Fruit fly (Drosophila melanogaster) whole organism, wandering third instar larva: ENCODE data around the gene klar.

Source experiments
- Abd-B ChIP-seq: fragments of >200 bp; optimal IDR thresholded peaks from 2 replicates; lab custom pipeline; 2017; ENCODE audit warnings: missing biosample characterization, missing genetic modification characterization
- CG9705 ChIP-seq: fragments of 200-800 bp; sonication (Bioruptor generic); optimal IDR thresholded peaks from 2 replicates; lab custom pipeline; 2018; ENCODE audit warnings: missing biosample characterization, mild to moderate bottlenecking, missing genetic modification characterization
- CrebA ChIP-seq: fragments of 200-800 bp; sonication (Bioruptor generic); optimal IDR thresholded peaks from 2 replicates; lab custom pipeline; 2016; ENCODE audit warnings: missing biosample characterization, mild to moderate bottlenecking, missing genetic modification characterization, borderline replicate concordance
- Dfd ChIP-seq: fragments of >200 bp; optimal IDR thresholded peaks from 2 replicates; lab custom pipeline; 2017; ENCODE audit warnings: missing biosample characterization, missing genetic modification characterization
- Dif ChIP-seq: fragments of 200-275, 200-300 bp; sonication (Bioruptor generic); optimal IDR thresholded peaks from 2 replicates; lab custom pipeline; 2018; ENCODE audit warnings: missing biosample characterization, missing genetic modification characterization; ENCODE audit not compliant: partially characterized antibody
- GATAd ChIP-seq: sonication (Bioruptor generic); optimal IDR thresholded peaks from 2 replicates; lab custom pipeline; 2016; ENCODE audit warnings: missing biosample characterization, missing genetic modification characterization
- HLH106 ChIP-seq: fragments of 200-800 bp; optimal IDR thresholded peaks from 3 replicates; lab custom pipeline; 2019; ENCODE audit warnings: missing biosample characterization, mild to moderate bottlenecking, missing genetic modification characterization, moderate library complexity
- Hr78 ChIP-seq: fragments of >200 bp; optimal IDR thresholded peaks from 2 replicates; lab custom pipeline; 2017; ENCODE audit warnings: missing biosample characterization, missing genetic modification characterization
- Hr83 ChIP-seq: fragments of 200-300 bp; sonication (Bioruptor generic); optimal IDR thresholded peaks from 2 replicates; lab custom pipeline; 2016; ENCODE audit warnings: missing biosample characterization, mild to moderate bottlenecking, missing genetic modification characterization, moderate library complexity; ENCODE audit not compliant: poor library complexity, severe bottlenecking
- Mio ChIP-seq: sonication (Bioruptor generic); optimal IDR thresholded peaks from 2 replicates; lab custom pipeline; 2016; ENCODE audit warnings: missing biosample characterization, missing genetic modification characterization
- Myc ChIP-seq: fragments of >200 bp; optimal IDR thresholded peaks from 2 replicates; lab custom pipeline; 2017
- N ChIP-seq: fragments of >200 bp; optimal IDR thresholded peaks from 2 replicates; lab custom pipeline; 2018; ENCODE audit warnings: missing biosample characterization, missing external identifiers, missing genetic modification characterization
- OdsH ChIP-seq: fragments of 200-800 bp; sonication (Bioruptor generic); optimal IDR thresholded peaks from 2 replicates; lab custom pipeline; 2016; ENCODE audit warnings: missing biosample characterization, mild to moderate bottlenecking, missing genetic modification characterization
- Rel ChIP-seq, 2 experiments: fragments of 200-800 bp; sonication (Bioruptor generic) in 1 of 2; optimal IDR thresholded peaks; 2 replicates in 1 of 2; 3 replicates in 1 of 2; lab custom pipeline; 2016 to 2019; ENCODE audit warnings: mild to moderate bottlenecking in 2 of 2, missing biosample characterization in 2 of 2, missing genetic modification characterization in 2 of 2, moderate library complexity in 1 of 2
- Sp1 ChIP-seq: fragments of 200-800 bp; sonication (Bioruptor generic); optimal IDR thresholded peaks from 3 replicates; lab custom pipeline; 2019; ENCODE audit warnings: missing biosample characterization, mild to moderate bottlenecking, missing genetic modification characterization, moderate library complexity
- br ChIP-seq: fragments of 200-800 bp; sonication (Bioruptor generic); optimal IDR thresholded peaks from 2 replicates; lab custom pipeline; 2016; ENCODE audit warnings: missing biosample characterization, missing genetic modification characterization
- brk ChIP-seq: fragments of 200-800 bp; sonication (Bioruptor generic); optimal IDR thresholded peaks from 2 replicates; lab custom pipeline; 2016; ENCODE audit warnings: missing biosample characterization, mild to moderate bottlenecking, missing genetic modification characterization
- dl ChIP-seq, 2 experiments: fragments of 175-275, 200-275 bp in 1 of 2; fragments of 200-275 bp in 1 of 2; sonication (Bioruptor generic); optimal IDR thresholded peaks; lab custom pipeline; 2018; ENCODE audit warnings: mild to moderate bottlenecking in 2 of 2, missing biosample characterization in 2 of 2, missing genetic modification characterization in 2 of 2, moderate library complexity in 2 of 2; ENCODE audit not compliant: partially characterized antibody in 2 of 2, insufficient read depth in 1 of 2
- dmrt93B ChIP-seq: fragments of 200-800 bp; sonication (Bioruptor generic); optimal IDR thresholded peaks from 2 replicates; lab custom pipeline; 2018; ENCODE audit warnings: missing biosample characterization, mild to moderate bottlenecking, missing genetic modification characterization
- dsf ChIP-seq: sonication (Bioruptor generic); optimal IDR thresholded peaks from 2 replicates; lab custom pipeline; 2016; ENCODE audit warnings: missing biosample characterization, missing genetic modification characterization, borderline replicate concordance
- fru ChIP-seq: fragments of 200-800 bp; sonication (Bioruptor generic); optimal IDR thresholded peaks from 3 replicates; lab custom pipeline; 2016; ENCODE audit warnings: missing biosample characterization, mild to moderate bottlenecking, missing genetic modification characterization
- h ChIP-seq: fragments of 200-800 bp; sonication (Bioruptor generic); optimal IDR thresholded peaks from 3 replicates; lab custom pipeline; 2016; ENCODE audit warnings: missing biosample characterization, mild to moderate bottlenecking, missing genetic modification characterization
- jim ChIP-seq: fragments of 175-275, 200-325 bp; sonication (Bioruptor generic); optimal IDR thresholded peaks from 2 replicates; lab custom pipeline; 2016; ENCODE audit warnings: missing biosample characterization, mild to moderate bottlenecking, missing genetic modification characterization
- pan ChIP-seq: fragments of >200 bp; optimal IDR thresholded peaks from 2 replicates; lab custom pipeline; 2017
- psq ChIP-seq: fragments of 200-800 bp; sonication (Bioruptor generic); optimal IDR thresholded peaks from 3 replicates; lab custom pipeline; 2017; ENCODE audit warnings: missing biosample characterization, mild to moderate bottlenecking, missing genetic modification characterization, moderate library complexity
- rgr ChIP-seq: fragments of 200-800 bp; sonication (Bioruptor generic); optimal IDR thresholded peaks from 3 replicates; lab custom pipeline; 2016; ENCODE audit warnings: missing biosample characterization, mild to moderate bottlenecking, missing genetic modification characterization
- sage ChIP-seq: fragments of 200-800 bp; sonication (Bioruptor generic); optimal IDR thresholded peaks from 2 replicates; lab custom pipeline; 2016; ENCODE audit warnings: missing biosample characterization, mild to moderate bottlenecking, missing genetic modification characterization
- sv ChIP-seq: fragments of 200-800 bp; sonication (Bioruptor generic); optimal IDR thresholded peaks from 3 replicates; lab custom pipeline; 2016; ENCODE audit warnings: missing biosample characterization, missing genetic modification characterization
- tai ChIP-seq: sonication (Bioruptor generic); optimal IDR thresholded peaks from 2 replicates; lab custom pipeline; 2016; ENCODE audit warnings: missing biosample characterization, missing genetic modification characterization
- usp ChIP-seq: fragments of >200 bp; optimal IDR thresholded peaks from 2 replicates; lab custom pipeline; 2017; ENCODE audit warnings: missing biosample characterization, missing genetic modification characterization
- woc ChIP-seq: sonication (Bioruptor generic); optimal IDR thresholded peaks from 2 replicates; lab custom pipeline; 2016; ENCODE audit warnings: missing biosample characterization, mild to moderate bottlenecking, missing genetic modification characterization

klar gene

dm6 chr3L:484554-485305, 55.7 kb downstream of the klar start:
- TF ChIP-seq Sp1 (no peak), fru (GFP tag; lab: Kevin White, UChicago) (peak; percentile 20), usp (GFP tag; lab: Kevin White, UChicago) (no peak), pan (no peak), Dfd (no peak), dmrt93B (GFP tag; lab: Kevin White, UChicago) (peak; percentile 3), jim (GFP tag; lab: Kevin White, UChicago) (no peak), h (GFP tag; lab: Kevin White, UChicago) (no peak), br (GFP tag; lab: Kevin White, UChicago) (no peak), tai (GFP tag; lab: Kevin White, UChicago) (no peak), woc (GFP tag; lab: Kevin White, UChicago) (peak; percentile 44), HLH106 (no peak), psq (GFP tag; lab: Kevin White, UChicago) (peak; percentile 5), N (GFP tag; lab: Kevin White, UChicago) (no peak), Hr78 (GFP tag; lab: Kevin White, UChicago) (no peak), Dif (no peak)

dm6 chr3L:483818-484217, 56.6 kb downstream of the klar start:
- no peak for TF ChIP-seq CrebA (GFP tag; lab: Kevin White, UChicago)
- no peak for TF ChIP-seq GATAd
- TF ChIP-seq rgr (GFP tag; lab: Kevin White, UChicago), result no peak
- TF ChIP-seq Abd-B (GFP tag; lab: Kevin White, UChicago), result no peak
- TF ChIP-seq N (GFP tag; lab: Kevin White, UChicago), result no peak
- TF ChIP-seq tai (GFP tag; lab: Kevin White, UChicago), result no peak
- no peak for TF ChIP-seq sage
- TF ChIP-seq Hr83 (GFP tag; lab: Kevin White, UChicago), result no peak
- TF ChIP-seq Myc (lab: Kevin White, UChicago), result no peak
- TF ChIP-seq br (GFP tag; lab: Kevin White, UChicago), result no peak
- no peak for TF ChIP-seq dmrt93B (GFP tag; lab: Kevin White, UChicago)
- TF ChIP-seq dl (GFP tag; optimal IDR thresholded peaks at IDR 0.05; lab: Kevin White, UChicago; ENCODE audit: insufficient read depth in 1 of 2, partially characterized antibody in 2 of 2), result no peak

- TF ChIP-seq Sp1 (no peak), CG9705 (GFP tag; lab: Kevin White, UChicago) (no peak), rgr (GFP tag; lab: Kevin White, UChicago) (no peak), Abd-B (GFP tag; lab: Kevin White, UChicago) (no peak), pan (no peak)
Measured at dm6 chr3L:473064-473463, 67.3 kb downstream of the klar start.

dm6 chr3L:471199-471598, 69.2 kb downstream of the klar start:
- TF ChIP-seq CG9705 (GFP tag; lab: Kevin White, UChicago) (no peak), dsf (GFP tag; lab: Kevin White, UChicago) (no peak), fru (GFP tag; lab: Kevin White, UChicago) (no peak), brk (GFP tag; lab: Kevin White, UChicago) (no peak), sv (no peak), woc (GFP tag; lab: Kevin White, UChicago) (no peak), CrebA (GFP tag; lab: Kevin White, UChicago) (no peak), Rel (GFP tag; optimal IDR thresholded peaks at IDR 0.05; lab: Kevin White, UChicago) (no peak), Rel (tag; optimal IDR thresholded peaks at IDR 0.05; lab: Kevin White, UChicago) (no peak), rgr (GFP tag; lab: Kevin White, UChicago) (no peak)

- no peak for TF ChIP-seq Hr78 (GFP tag; lab: Kevin White, UChicago)
- no peak for TF ChIP-seq br (GFP tag; lab: Kevin White, UChicago)
- TF ChIP-seq jim (GFP tag; lab: Kevin White, UChicago), result no peak
- TF ChIP-seq OdsH (GFP tag; lab: Kevin White, UChicago), result no peak
- TF ChIP-seq Myc (lab: Kevin White, UChicago), result no peak
- no peak for TF ChIP-seq dl (GFP tag; optimal IDR thresholded peaks at IDR 0.05; lab: Kevin White, UChicago; ENCODE audit: insufficient read depth in 1 of 2, partially characterized antibody in 2 of 2)
- no peak for TF ChIP-seq Mio (GFP tag; lab: Kevin White, UChicago)
- no peak for TF ChIP-seq Hr83 (GFP tag; lab: Kevin White, UChicago)
- TF ChIP-seq h (GFP tag; lab: Kevin White, UChicago), result no peak
Measured at dm6 chr3L:465433-465832, 75.0 kb downstream of the klar start.
